Fruit fly (Drosophila melanogaster) whole organism, embryonic: ENCODE data around the gene CG5435.

Source experiments
- BtbVII ChIP-seq: fragments of 200-800 bp; sonication (Bioruptor generic); optimal IDR thresholded peaks from 3 replicates; lab custom pipeline; 2017; ENCODE audit warnings: missing biosample characterization, mild to moderate bottlenecking, missing genetic modification characterization
- CG10147 ChIP-seq: fragments of 200-800 bp; sonication (Bioruptor generic); optimal IDR thresholded peaks from 2 replicates; lab custom pipeline; 2019; ENCODE audit warnings: missing biosample characterization, mild to moderate bottlenecking, missing genetic modification characterization, moderate library complexity
- CG10267 ChIP-seq: fragments of 200-800 bp; sonication (Bioruptor generic); optimal IDR thresholded peaks from 2 replicates; lab custom pipeline; 2018; ENCODE audit warnings: missing biosample characterization, mild to moderate bottlenecking, missing genetic modification characterization, moderate library complexity
- CG11093 ChIP-seq: fragments of 200-800 bp; sonication (Bioruptor generic); IDR thresholded peaks from 3 replicates; pipeline ENCODE4 v1.3.6; 2022; ENCODE audit warnings: missing biosample characterization, missing genetic modification characterization
- CG11504 ChIP-seq: fragments of 200-800 bp; sonication (Bioruptor generic); optimal IDR thresholded peaks from 3 replicates; lab custom pipeline; 2019; ENCODE audit warnings: missing biosample characterization, mild to moderate bottlenecking, missing genetic modification characterization, moderate library complexity
- CG15269 ChIP-seq: fragments of 200-800 bp; sonication (Bioruptor generic); optimal IDR thresholded peaks from 2 replicates; lab custom pipeline; 2018; ENCODE audit warnings: missing biosample characterization, mild to moderate bottlenecking, missing genetic modification characterization, moderate library complexity
- CG16813 ChIP-seq: fragments of 200-800 bp; sonication (Bioruptor generic); IDR thresholded peaks from 3 replicates; pipeline ENCODE4 v1.3.6; 2022; ENCODE audit warnings: missing biosample characterization, missing genetic modification characterization; ENCODE audit not compliant: partially characterized antibody
- CG17359 ChIP-seq: fragments of 200-800 bp; sonication (Bioruptor generic); optimal IDR thresholded peaks from 3 replicates; lab custom pipeline; 2018; ENCODE audit warnings: missing biosample characterization, mild to moderate bottlenecking, missing genetic modification characterization, moderate library complexity
- CG17361 ChIP-seq: fragments of 200-800 bp; sonication (Bioruptor generic); IDR thresholded peaks from 3 replicates; pipeline ENCODE4 v1.3.6; 2022; ENCODE audit warnings: missing biosample characterization, missing genetic modification characterization
- CG17829 ChIP-seq: fragments of 200-800 bp; optimal IDR thresholded peaks from 2 replicates; lab custom pipeline; 2019; ENCODE audit warnings: missing biosample characterization, mild to moderate bottlenecking, missing genetic modification characterization, moderate library complexity
- CG1832 ChIP-seq: fragments of 200-800 bp; sonication (Bioruptor generic); optimal IDR thresholded peaks from 2 replicates; lab custom pipeline; 2017; ENCODE audit warnings: missing biosample characterization, mild to moderate bottlenecking, missing genetic modification characterization, inconsistent platforms
- CG2129 ChIP-seq: fragments of 200-800 bp; sonication (Bioruptor generic); IDR thresholded peaks from 2 replicates; pipeline ENCODE4 v1.3.6; 2022; ENCODE audit warnings: missing biosample characterization, missing genetic modification characterization; ENCODE audit not compliant: partially characterized antibody
- CG2678 ChIP-seq: fragments of 200-800 bp; sonication (Bioruptor generic); optimal IDR thresholded peaks from 3 replicates; lab custom pipeline; 2019; ENCODE audit warnings: missing biosample characterization, mild to moderate bottlenecking, missing genetic modification characterization, moderate library complexity
- CG3407 ChIP-seq: fragments of 200-800 bp; sonication (Bioruptor generic); optimal IDR thresholded peaks from 2 replicates; lab custom pipeline; 2018; ENCODE audit warnings: missing biosample characterization, mild to moderate bottlenecking, missing genetic modification characterization
- CG6813 ChIP-seq: fragments of 200-800 bp; sonication (Bioruptor generic); optimal IDR thresholded peaks from 2 replicates; lab custom pipeline; 2017; ENCODE audit warnings: missing biosample characterization, missing genetic modification characterization, mild to moderate bottlenecking, moderate library complexity, missing genetic modification reagents
- CG7372 ChIP-seq: fragments of 200-800 bp; sonication (Bioruptor generic); IDR thresholded peaks from 2 replicates; pipeline ENCODE4 v1.3.6; 2022; ENCODE audit warnings: missing biosample characterization, missing genetic modification characterization
- CG7839 ChIP-seq: fragments of 200-800 bp; sonication (Bioruptor generic); optimal IDR thresholded peaks from 3 replicates; lab custom pipeline; 2018; ENCODE audit warnings: missing biosample characterization, mild to moderate bottlenecking, missing genetic modification characterization, moderate library complexity
- CG8089 ChIP-seq: fragments of 200-800 bp; sonication (Bioruptor generic); optimal IDR thresholded peaks from 3 replicates; lab custom pipeline; 2016; ENCODE audit warnings: missing biosample characterization, missing genetic modification characterization
- CG8924 ChIP-seq: fragments of 200-800 bp; optimal IDR thresholded peaks from 3 replicates; lab custom pipeline; 2019; ENCODE audit warnings: missing biosample characterization, mild to moderate bottlenecking, missing genetic modification characterization, moderate library complexity
- CG9609 ChIP-seq: fragments of 200-800 bp; sonication (Bioruptor generic); optimal IDR thresholded peaks from 3 replicates; lab custom pipeline; 2016; ENCODE audit warnings: missing biosample characterization, missing genetic modification characterization
- CTCF ChIP-seq: fragments of 200-800 bp; sonication (Bioruptor generic); optimal IDR thresholded peaks from 2 replicates; lab custom pipeline; 2017; ENCODE audit warnings: missing biosample characterization, mild to moderate bottlenecking, missing genetic modification characterization, moderate library complexity
- CrebB ChIP-seq: fragments of 200-800 bp; sonication (Bioruptor generic); optimal IDR thresholded peaks from 3 replicates; lab custom pipeline; 2018; ENCODE audit warnings: missing biosample characterization, mild to moderate bottlenecking, missing genetic modification characterization
- D ChIP-seq, 2 experiments: fragments of 200-800 bp in 1 of 2; fragments of >200 bp in 1 of 2; sonication (Bioruptor generic) in 1 of 2; optimal IDR thresholded peaks; 2 replicates in 1 of 2; 3 replicates in 1 of 2; lab custom pipeline; 2017; ENCODE audit warnings: mild to moderate bottlenecking in 1 of 2, missing biosample characterization in 1 of 2, missing genetic modification characterization in 1 of 2, missing genetic modification reagents in 1 of 2
- Doc3 ChIP-seq: fragments of 200-800 bp; sonication (Bioruptor generic); IDR thresholded peaks from 3 replicates; pipeline ENCODE4 v1.3.6; 2022; ENCODE audit warnings: missing biosample characterization, missing genetic modification characterization; ENCODE audit not compliant: partially characterized antibody
- E2f2 ChIP-seq: fragments of 200-800 bp; sonication (Bioruptor generic); IDR thresholded peaks from 2 replicates; pipeline ENCODE4 v1.3.6; 2022; ENCODE audit warnings: missing biosample characterization, missing genetic modification characterization
- Nf-YC ChIP-seq: fragments of 200-800 bp; optimal IDR thresholded peaks from 3 replicates; lab custom pipeline; 2019; ENCODE audit warnings: missing biosample characterization, mild to moderate bottlenecking, missing genetic modification characterization, moderate library complexity
- Poxn ChIP-seq: fragments of 200-800 bp; sonication (Bioruptor generic); IDR thresholded peaks from 2 replicates; pipeline ENCODE4 v1.3.6; 2022; ENCODE audit warnings: missing biosample characterization, missing genetic modification characterization
- Sin3A ChIP-seq: fragments of >200 bp; optimal IDR thresholded peaks from 2 replicates; lab custom pipeline; 2018
- Stat92E ChIP-seq, 3 experiments: fragments of >200 bp in 2 of 3; fragments of 200-800 bp in 1 of 3; sonication (Bioruptor generic) in 1 of 3; optimal IDR thresholded peaks; 2 replicates each; lab custom pipeline; 2017 to 2019; ENCODE audit warnings: missing biosample characterization in 3 of 3, missing genetic modification characterization in 3 of 3, mild to moderate bottlenecking in 1 of 3, moderate library complexity in 1 of 3
- cad ChIP-seq: fragments of >200 bp; optimal IDR thresholded peaks from 2 replicates; lab custom pipeline; 2017; ENCODE audit warnings: missing biosample characterization, missing genetic modification characterization
- crol ChIP-seq: fragments of 200-800 bp; sonication (Bioruptor generic); IDR thresholded peaks from 2 replicates; pipeline ENCODE4 v1.3.6; 2022; ENCODE audit warnings: missing biosample characterization, missing genetic modification characterization
- dmrt99B ChIP-seq: fragments of 200-800 bp; sonication (Bioruptor generic); optimal IDR thresholded peaks from 2 replicates; lab custom pipeline; 2018; ENCODE audit warnings: missing biosample characterization, mild to moderate bottlenecking, missing genetic modification characterization, moderate library complexity
- dpn ChIP-seq, 2 experiments: fragments of 200-800 bp; sonication (Bioruptor generic); optimal IDR thresholded peaks; 3 replicates each; lab custom pipeline; 2016; ENCODE audit warnings: missing biosample characterization in 2 of 2, missing genetic modification characterization in 2 of 2
- eve ChIP-seq, 2 experiments: fragments of >200 bp; optimal IDR thresholded peaks; 2 replicates each; lab custom pipeline; 2017; ENCODE audit warnings: missing biosample characterization in 2 of 2, missing genetic modification characterization in 2 of 2
- gcm2 ChIP-seq: fragments of 200-800 bp; sonication (Bioruptor generic); optimal IDR thresholded peaks from 2 replicates; lab custom pipeline; 2016; ENCODE audit warnings: missing biosample characterization, missing genetic modification characterization
- gro ChIP-seq: fragments of 200-800 bp; sonication (Bioruptor generic); optimal IDR thresholded peaks from 2 replicates; lab custom pipeline; 2016; ENCODE audit warnings: missing biosample characterization, missing genetic modification characterization
- gsb-n ChIP-seq: fragments of 200-800 bp; sonication (Bioruptor generic); optimal IDR thresholded peaks from 3 replicates; lab custom pipeline; 2018; ENCODE audit warnings: missing biosample characterization, mild to moderate bottlenecking, missing genetic modification characterization
- hkb ChIP-seq, 2 experiments: fragments of 200-800 bp in 1 of 2; fragments of >200 bp in 1 of 2; sonication (Bioruptor generic) in 1 of 2; IDR thresholded peaks in 1 of 2; optimal IDR thresholded peaks in 1 of 2; 2 replicates each; pipeline versions ENCODE4 v1.3.6 to Lab custom; 2017 to 2022; ENCODE audit warnings: missing biosample characterization in 1 of 2, missing genetic modification characterization in 1 of 2
- ken ChIP-seq: fragments of 200-800 bp; sonication (Bioruptor generic); IDR thresholded peaks from 3 replicates; pipeline ENCODE4 v1.3.6; 2022; ENCODE audit warnings: missing biosample characterization, missing genetic modification characterization
- mam ChIP-seq: fragments of 200-800 bp; sonication (Bioruptor generic); optimal IDR thresholded peaks from 3 replicates; lab custom pipeline; 2016; ENCODE audit warnings: missing biosample characterization, missing genetic modification characterization
- nau ChIP-seq: fragments of 200-800 bp; sonication (Bioruptor generic); optimal IDR thresholded peaks from 3 replicates; lab custom pipeline; 2017; ENCODE audit warnings: missing biosample characterization, mild to moderate bottlenecking, missing genetic modification characterization, missing genetic modification reagents
- ranshi ChIP-seq: fragments of 200-800 bp; sonication (Bioruptor generic); IDR thresholded peaks from 2 replicates; pipeline ENCODE4 v1.3.6; 2022; ENCODE audit warnings: missing biosample characterization, missing genetic modification characterization
- scrt ChIP-seq: fragments of 200-800 bp; sonication (Bioruptor generic); optimal IDR thresholded peaks from 2 replicates; lab custom pipeline; 2018; ENCODE audit warnings: missing biosample characterization, mild to moderate bottlenecking, missing genetic modification characterization, moderate library complexity
- sd ChIP-seq: fragments of 200-800 bp; sonication (Bioruptor generic); optimal IDR thresholded peaks from 3 replicates; lab custom pipeline; 2018; ENCODE audit warnings: missing biosample characterization, mild to moderate bottlenecking, missing genetic modification characterization, moderate library complexity
- slou ChIP-seq: fragments of 200-800 bp; sonication (Bioruptor generic); optimal IDR thresholded peaks from 3 replicates; lab custom pipeline; 2016; ENCODE audit warnings: missing biosample characterization, missing genetic modification characterization
- sqz ChIP-seq: fragments of 200-800 bp; sonication (Bioruptor generic); optimal IDR thresholded peaks from 3 replicates; lab custom pipeline; 2018; ENCODE audit warnings: missing biosample characterization, mild to moderate bottlenecking, missing genetic modification characterization
- tio ChIP-seq: fragments of 200-800 bp; sonication (Bioruptor generic); optimal IDR thresholded peaks from 2 replicates; lab custom pipeline; 2017; ENCODE audit warnings: missing biosample characterization, missing genetic modification characterization, inconsistent platforms

CG5435 gene

DNA sequence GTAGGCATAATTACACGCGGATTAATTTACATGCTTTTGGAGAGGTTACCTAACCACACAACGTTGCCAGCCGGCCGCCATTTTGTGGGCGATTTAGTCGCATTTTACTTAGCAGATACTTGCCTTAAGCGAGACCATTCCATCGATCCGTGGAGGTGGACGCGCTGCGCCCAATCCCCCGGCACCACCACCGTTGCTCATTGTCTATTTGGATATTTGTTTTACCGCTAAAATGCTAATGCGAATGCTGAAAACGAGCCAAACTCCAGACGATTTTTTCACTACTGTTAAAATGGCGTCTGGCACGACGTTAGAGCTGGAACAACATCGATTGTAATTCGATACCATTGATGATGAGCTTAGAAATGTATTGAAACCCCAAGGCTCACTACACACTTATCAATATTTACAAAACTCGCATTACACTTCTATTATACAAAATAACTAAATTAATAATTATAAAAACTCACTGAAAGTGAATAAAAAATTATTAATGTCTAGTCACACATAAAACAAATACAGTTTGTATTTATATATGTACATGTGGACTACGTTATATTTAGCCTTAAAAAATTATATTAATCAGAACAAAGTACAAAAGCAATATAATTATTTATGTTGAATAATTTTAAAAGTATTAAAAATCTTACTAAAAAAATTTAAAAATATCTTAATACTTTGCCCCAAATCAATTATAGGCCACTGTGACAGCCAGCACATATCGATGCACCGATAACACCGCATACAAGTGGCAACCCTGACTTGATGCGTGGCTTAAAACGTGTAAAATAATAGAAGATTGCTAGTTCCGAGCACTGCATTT lies 3.2 kb upstream of the CG5435 start, which contains the start of gene eRF3 (continued):
- TF ChIP-seq CG1832: no peak
- TF ChIP-seq CG11093 (GFP tag; lab: Robert Waterston, UW): peak; percentile 39; the same call in 1 of the 3 replicates
- no peak for TF ChIP-seq hkb (optimal IDR thresholded peaks at IDR 0.05; lab: Kevin White, UChicago)
- peak; percentile 66 for TF ChIP-seq hkb (GFP tag; IDR thresholded peaks at IDR 0.05; lab: Robert Waterston, UW)
- TF ChIP-seq CG6813: no peak
- peak; percentile 72 for TF ChIP-seq CG17359 (tag; lab: Kevin White, UChicago)
- no peak for TF ChIP-seq CG8089
- peak; percentile 90 for TF ChIP-seq CG2678 (tag; lab: Kevin White, UChicago)
- no peak for TF ChIP-seq gro (GFP tag; lab: Kevin White, UChicago)
- TF ChIP-seq CG9609 (GFP tag; lab: Kevin White, UChicago): no peak
- no peak for TF ChIP-seq sd (tag; lab: Kevin White, UChicago)
- peak; percentile 50 for TF ChIP-seq slou (GFP tag; lab: Kevin White, UChicago)
- peak; percentile 76; the same call in 1 of the 2 replicates for TF ChIP-seq ranshi (GFP tag; lab: Robert Waterston, UW)
- TF ChIP-seq cad (GFP tag; lab: Kevin White, UChicago): no peak
- TF ChIP-seq E2f2 (GFP tag; lab: Robert Waterston, UW): peak; percentile 45
- no peak for TF ChIP-seq CrebB (tag; lab: Kevin White, UChicago)
- TF ChIP-seq CG17829 (tag; lab: Kevin White, UChicago): peak; percentile 85
- peak; percentile 35; the same call in 1 of the 3 replicates for TF ChIP-seq Doc3
- TF ChIP-seq dmrt99B (tag; lab: Kevin White, UChicago): peak; percentile 83
- TF ChIP-seq dpn (GFP tag; optimal IDR thresholded peaks at IDR 0.05; lab: Kevin White, UChicago): peak in 1 of 2 experiments; percentile 75
- TF ChIP-seq CG10267 (tag; lab: Kevin White, UChicago): peak; percentile 80
- TF ChIP-seq Nf-YC: peak; percentile 83
- TF ChIP-seq gcm2 (GFP tag; lab: Kevin White, UChicago): no peak
- no peak for TF ChIP-seq eve (GFP tag; optimal IDR thresholded peaks at IDR 0.05; lab: Kevin White, UChicago)
- no peak for TF ChIP-seq crol (GFP tag; lab: Robert Waterston, UW)
- peak; percentile 54; the same call in 1 of the 2 replicates for TF ChIP-seq CG7372 (GFP tag; lab: Robert Waterston, UW)
- peak; percentile 50; the same call in 2 of the 3 replicates for TF ChIP-seq CG16813
- peak; percentile 47 for TF ChIP-seq BtbVII (GFP tag; lab: Kevin White, UChicago)
- no peak for TF ChIP-seq Stat92E (GFP tag; optimal IDR thresholded peaks at IDR 0.05; lab: Kevin White, UChicago)
- peak; percentile 49 for TF ChIP-seq ken (GFP tag; lab: Robert Waterston, UW)
- TF ChIP-seq CG3407 (GFP tag; lab: Kevin White, UChicago): peak; percentile 65
- peak; percentile 71 for TF ChIP-seq gsb-n (tag; lab: Kevin White, UChicago)
- peak; percentile 71 for TF ChIP-seq sqz (GFP tag; lab: Kevin White, UChicago)
- TF ChIP-seq tio (GFP tag; lab: Kevin White, UChicago): peak; percentile 80
- peak; percentile 79 for TF ChIP-seq D (optimal IDR thresholded peaks at IDR 0.05; lab: Kevin White, UChicago)
- TF ChIP-seq D (GFP tag; optimal IDR thresholded peaks at IDR 0.05; lab: Kevin White, UChicago): peak; percentile 55
- peak; percentile 63 for TF ChIP-seq CG10147 (GFP tag; lab: Kevin White, UChicago)
- no peak for TF ChIP-seq Poxn
- peak; percentile 90 for TF ChIP-seq CG8924 (tag; lab: Kevin White, UChicago)
- TF ChIP-seq mam: no peak
- TF ChIP-seq nau (GFP tag; lab: Kevin White, UChicago): no peak
- peak; percentile 96 for TF ChIP-seq CG17361 (GFP tag; lab: Robert Waterston, UW)
- TF ChIP-seq Sin3A: peak; percentile 26
- peak; percentile 89 for TF ChIP-seq CG7839 (tag; lab: Kevin White, UChicago)
- TF ChIP-seq CG11504 (tag; lab: Kevin White, UChicago): peak; percentile 88
- TF ChIP-seq CTCF (GFP tag; lab: Kevin White, UChicago): no peak
- peak; percentile 22; the same call in 1 of the 2 replicates for TF ChIP-seq CG2129
- TF ChIP-seq CG15269 (tag; lab: Kevin White, UChicago): peak; percentile 87
- peak; percentile 14 for TF ChIP-seq scrt (GFP tag; lab: Kevin White, UChicago)
